Fruit fly (Drosophila melanogaster) whole organism, embryonic: ENCODE data around the gene bab2.

Source experiments
- CG10543 ChIP-seq: fragments of 200-800 bp; sonication (Bioruptor generic); optimal IDR thresholded peaks from 3 replicates; lab custom pipeline; 2017; ENCODE audit warnings: missing biosample characterization, mild to moderate bottlenecking, missing genetic modification characterization, moderate library complexity
- CG10654 ChIP-seq: fragments of 200-800 bp; sonication (Bioruptor generic); optimal IDR thresholded peaks from 2 replicates; lab custom pipeline; 2016; ENCODE audit warnings: missing biosample characterization, missing genetic modification characterization
- CG11504 ChIP-seq: fragments of 200-800 bp; sonication (Bioruptor generic); optimal IDR thresholded peaks from 3 replicates; lab custom pipeline; 2019; ENCODE audit warnings: missing biosample characterization, mild to moderate bottlenecking, missing genetic modification characterization, moderate library complexity
- CG12071 ChIP-seq: fragments of 200-800 bp; sonication (Bioruptor generic); optimal IDR thresholded peaks from 3 replicates; lab custom pipeline; 2018; ENCODE audit warnings: missing biosample characterization, mild to moderate bottlenecking, missing genetic modification characterization
- CG12236 ChIP-seq: fragments of 200-800 bp; sonication (Bioruptor generic); optimal IDR thresholded peaks from 2 replicates; lab custom pipeline; 2016; ENCODE audit warnings: missing biosample characterization, missing genetic modification characterization
- CG13775 ChIP-seq: fragments of 200-800 bp; sonication (Bioruptor generic); optimal IDR thresholded peaks from 3 replicates; lab custom pipeline; 2017; ENCODE audit warnings: missing biosample characterization, mild to moderate bottlenecking, missing genetic modification characterization
- CG15514 ChIP-seq: fragments of 200-800 bp; sonication (Bioruptor generic); optimal IDR thresholded peaks from 3 replicates; lab custom pipeline; 2017; ENCODE audit warnings: missing biosample characterization, missing genetic modification characterization, mild to moderate bottlenecking, moderate library complexity, missing genetic modification reagents
- CG1603 ChIP-seq: fragments of 200-800 bp; sonication (Bioruptor generic); optimal IDR thresholded peaks from 2 replicates; lab custom pipeline; 2019; ENCODE audit warnings: missing biosample characterization, mild to moderate bottlenecking, missing genetic modification characterization, moderate library complexity
- CG16863 ChIP-seq: fragments of 200-800 bp; sonication (Bioruptor generic); optimal IDR thresholded peaks from 3 replicates; lab custom pipeline; 2016; ENCODE audit warnings: missing biosample characterization, missing genetic modification characterization
- CG2678 ChIP-seq: fragments of 200-800 bp; sonication (Bioruptor generic); optimal IDR thresholded peaks from 3 replicates; lab custom pipeline; 2019; ENCODE audit warnings: missing biosample characterization, mild to moderate bottlenecking, missing genetic modification characterization, moderate library complexity
- CG30020 ChIP-seq: fragments of 200-800 bp; optimal IDR thresholded peaks from 2 replicates; lab custom pipeline; 2019; ENCODE audit warnings: missing biosample characterization, mild to moderate bottlenecking, missing genetic modification characterization, moderate library complexity
- CG3407 ChIP-seq: fragments of 200-800 bp; sonication (Bioruptor generic); optimal IDR thresholded peaks from 2 replicates; lab custom pipeline; 2018; ENCODE audit warnings: missing biosample characterization, mild to moderate bottlenecking, missing genetic modification characterization
- CG3726 ChIP-seq: fragments of 200-800 bp; sonication (Bioruptor generic); IDR thresholded peaks from 3 replicates; pipeline ENCODE4, ENCODE4 v1.3.6; 2022; ENCODE audit warnings: missing biosample characterization, missing genetic modification characterization
- CG3838 ChIP-seq: fragments of 200-800 bp; sonication (Bioruptor generic); optimal IDR thresholded peaks from 3 replicates; lab custom pipeline; 2016; ENCODE audit warnings: missing biosample characterization, missing genetic modification characterization
- CG4854 ChIP-seq: fragments of 200-800 bp; sonication (Bioruptor generic); optimal IDR thresholded peaks from 2 replicates; lab custom pipeline; 2016; ENCODE audit warnings: missing biosample characterization, missing genetic modification characterization, inconsistent platforms
- CG6791 ChIP-seq: fragments of 200-800 bp; sonication (Bioruptor generic); IDR thresholded peaks from 3 replicates; pipeline ENCODE4 v1.3.6; 2022; ENCODE audit warnings: missing biosample characterization, missing genetic modification characterization; ENCODE audit not compliant: partially characterized antibody
- CG8944 ChIP-seq: fragments of 200-800 bp; sonication (Bioruptor generic); optimal IDR thresholded peaks from 3 replicates; lab custom pipeline; 2016; ENCODE audit warnings: missing biosample characterization, missing genetic modification characterization
- CkIIα-i1 ChIP-seq: fragments of 200-800 bp; sonication (Bioruptor generic); IDR thresholded peaks from 2 replicates; pipeline ENCODE4 v1.3.6; 2022; ENCODE audit warnings: missing biosample characterization, missing genetic modification characterization
- Dll ChIP-seq: fragments of 200-800 bp; sonication (Bioruptor generic); IDR thresholded peaks from 4 replicates; pipeline ENCODE4 v1.3.6; 2022; ENCODE audit warnings: missing biosample characterization, missing genetic modification characterization; ENCODE audit not compliant: partially characterized antibody
- E2f2 ChIP-seq: fragments of 200-800 bp; sonication (Bioruptor generic); IDR thresholded peaks from 2 replicates; pipeline ENCODE4 v1.3.6; 2022; ENCODE audit warnings: missing biosample characterization, missing genetic modification characterization
- ERR ChIP-seq: fragments of 200-800 bp; sonication (Bioruptor generic); optimal IDR thresholded peaks from 2 replicates; lab custom pipeline; 2016; ENCODE audit warnings: missing biosample characterization, missing genetic modification characterization
- Hand ChIP-seq: fragments of 200-800 bp; sonication (Bioruptor generic); optimal IDR thresholded peaks from 2 replicates; lab custom pipeline; 2017; ENCODE audit warnings: mild to moderate bottlenecking, missing biosample characterization, missing genetic modification reagents, missing genetic modification characterization
- Hey ChIP-seq: fragments of 200-800 bp; sonication (Bioruptor generic); optimal IDR thresholded peaks from 3 replicates; lab custom pipeline; 2018; ENCODE audit warnings: missing biosample characterization, mild to moderate bottlenecking, missing genetic modification characterization
- NC2β ChIP-seq: fragments of 200-800 bp; sonication (Bioruptor generic); optimal IDR thresholded peaks from 2 replicates; lab custom pipeline; 2016; ENCODE audit warnings: missing biosample characterization, missing genetic modification characterization
- Nf-YA ChIP-seq: fragments of 200-800 bp; sonication (Bioruptor generic); IDR thresholded peaks from 2 replicates; pipeline ENCODE4 v1.3.6; 2022; ENCODE audit warnings: missing biosample characterization, missing genetic modification characterization
- Poxn ChIP-seq: fragments of 200-800 bp; sonication (Bioruptor generic); IDR thresholded peaks from 2 replicates; pipeline ENCODE4 v1.3.6; 2022; ENCODE audit warnings: missing biosample characterization, missing genetic modification characterization
- Ptx1 ChIP-seq: fragments of 200-800 bp; sonication (Bioruptor generic); IDR thresholded peaks from 2 replicates; pipeline ENCODE4 v1.3.6; 2022; ENCODE audit warnings: missing biosample characterization, missing genetic modification characterization
- Six4 ChIP-seq: fragments of 200-800 bp; sonication (Bioruptor generic); optimal IDR thresholded peaks from 2 replicates; lab custom pipeline; 2016; ENCODE audit warnings: missing biosample characterization, missing genetic modification characterization
- Stat92E ChIP-seq, 3 experiments: fragments of >200 bp in 2 of 3; fragments of 200-800 bp in 1 of 3; sonication (Bioruptor generic) in 1 of 3; optimal IDR thresholded peaks; 2 replicates each; lab custom pipeline; 2017 to 2019; ENCODE audit warnings: missing biosample characterization in 3 of 3, missing genetic modification characterization in 3 of 3, mild to moderate bottlenecking in 1 of 3, moderate library complexity in 1 of 3
- Vsx1 ChIP-seq: fragments of 200-800 bp; sonication (Bioruptor generic); optimal IDR thresholded peaks from 2 replicates; lab custom pipeline; 2017; ENCODE audit warnings: missing biosample characterization, mild to moderate bottlenecking, missing genetic modification characterization, missing genetic modification reagents
- al ChIP-seq: fragments of 200-800 bp; sonication (Bioruptor generic); IDR thresholded peaks from 2 replicates; pipeline ENCODE4 v1.3.6; 2022; ENCODE audit warnings: missing biosample characterization, missing genetic modification characterization
- amos ChIP-seq: fragments of 200-800 bp; sonication (Bioruptor generic); IDR thresholded peaks from 2 replicates; pipeline ENCODE4 v1.3.6; 2022; ENCODE audit warnings: missing biosample characterization, missing genetic modification characterization; ENCODE audit not compliant: partially characterized antibody
- ash1 ChIP-seq: fragments of 200-800 bp; sonication (Bioruptor generic); optimal IDR thresholded peaks from 2 replicates; lab custom pipeline; 2018; ENCODE audit warnings: missing biosample characterization, mild to moderate bottlenecking, missing genetic modification characterization
- bsh ChIP-seq, 2 experiments: fragments of 200-800 bp; sonication (Bioruptor generic); optimal IDR thresholded peaks; 2 replicates each; lab custom pipeline; 2017 to 2018; ENCODE audit warnings: mild to moderate bottlenecking in 2 of 2, missing biosample characterization in 2 of 2, missing genetic modification characterization in 2 of 2, moderate library complexity in 1 of 2
- corto ChIP-seq: fragments of 200-800 bp; sonication (Bioruptor generic); optimal IDR thresholded peaks from 2 replicates; lab custom pipeline; 2016; ENCODE audit warnings: missing biosample characterization, mild to moderate bottlenecking, missing genetic modification characterization, moderate library complexity
- ham ChIP-seq: fragments of 200-800 bp; sonication (Bioruptor generic); IDR thresholded peaks from 2 replicates; pipeline ENCODE4 v1.3.6; 2022; ENCODE audit warnings: missing biosample characterization, missing genetic modification characterization
- kah ChIP-seq: fragments of 200-800 bp; sonication (Bioruptor generic); optimal IDR thresholded peaks from 2 replicates; lab custom pipeline; 2018; ENCODE audit warnings: missing biosample characterization, mild to moderate bottlenecking, missing genetic modification characterization
- maf-S ChIP-seq: fragments of 200-800 bp; sonication (Bioruptor generic); optimal IDR thresholded peaks from 2 replicates; lab custom pipeline; 2016; ENCODE audit warnings: missing biosample characterization, missing genetic modification characterization
- nau ChIP-seq: fragments of 200-800 bp; sonication (Bioruptor generic); optimal IDR thresholded peaks from 3 replicates; lab custom pipeline; 2017; ENCODE audit warnings: missing biosample characterization, mild to moderate bottlenecking, missing genetic modification characterization, missing genetic modification reagents
- org-1 ChIP-seq: fragments of 200-800 bp; sonication (Bioruptor generic); optimal IDR thresholded peaks from 2 replicates; lab custom pipeline; 2017; ENCODE audit warnings: missing biosample characterization, missing genetic modification characterization
- pita ChIP-seq: fragments of 200-800 bp; sonication (Bioruptor generic); optimal IDR thresholded peaks from 2 replicates; lab custom pipeline; 2017; ENCODE audit warnings: missing biosample characterization, mild to moderate bottlenecking, missing genetic modification characterization
- pros ChIP-seq: fragments of 200-800 bp; sonication (Bioruptor generic); optimal IDR thresholded peaks from 3 replicates; lab custom pipeline; 2019; ENCODE audit warnings: missing biosample characterization, mild to moderate bottlenecking, missing genetic modification characterization, moderate library complexity
- run ChIP-seq: fragments of 200-800 bp; sonication (Bioruptor generic); optimal IDR thresholded peaks from 3 replicates; lab custom pipeline; 2018; ENCODE audit warnings: missing biosample characterization, mild to moderate bottlenecking, missing genetic modification characterization
- sens ChIP-seq: fragments of 200-800 bp; sonication (Bioruptor generic); peaks from one replicate; lab custom pipeline; 2016; ENCODE audit warnings: missing biosample characterization, missing genetic modification characterization
- seq ChIP-seq: fragments of 200-800 bp; sonication (Bioruptor generic); IDR thresholded peaks from 2 replicates; pipeline ENCODE4 v1.3.6; 2022; ENCODE audit warnings: missing biosample characterization, missing genetic modification characterization
- sisA ChIP-seq: fragments of 200-800 bp; sonication (Bioruptor generic); IDR thresholded peaks from 2 replicates; pipeline ENCODE4 v1.3.6; 2022; ENCODE audit warnings: missing biosample characterization, missing genetic modification characterization
- sna ChIP-seq: fragments of 200-800 bp; sonication (Bioruptor generic); IDR thresholded peaks from 2 replicates; pipeline ENCODE4 v1.3.6; 2022; ENCODE audit warnings: missing biosample characterization, missing genetic modification characterization; ENCODE audit not compliant: partially characterized antibody
- tgo ChIP-seq: fragments of 200-800 bp; sonication (Bioruptor generic); IDR thresholded peaks from 3 replicates; pipeline ENCODE4 v1.3.6; 2022; ENCODE audit warnings: missing biosample characterization, missing genetic modification characterization
- tna ChIP-seq: fragments of 200-800 bp; sonication (Bioruptor generic); IDR thresholded peaks from 2 replicates; pipeline ENCODE4 v1.3.6; 2022; ENCODE audit warnings: missing biosample characterization, missing genetic modification characterization; ENCODE audit not compliant: partially characterized antibody
- wek ChIP-seq: fragments of 200-800 bp; sonication (Bioruptor generic); optimal IDR thresholded peaks from 3 replicates; lab custom pipeline; 2018; ENCODE audit warnings: missing biosample characterization, mild to moderate bottlenecking, missing genetic modification characterization, moderate library complexity

Gene bab2

DNA sequence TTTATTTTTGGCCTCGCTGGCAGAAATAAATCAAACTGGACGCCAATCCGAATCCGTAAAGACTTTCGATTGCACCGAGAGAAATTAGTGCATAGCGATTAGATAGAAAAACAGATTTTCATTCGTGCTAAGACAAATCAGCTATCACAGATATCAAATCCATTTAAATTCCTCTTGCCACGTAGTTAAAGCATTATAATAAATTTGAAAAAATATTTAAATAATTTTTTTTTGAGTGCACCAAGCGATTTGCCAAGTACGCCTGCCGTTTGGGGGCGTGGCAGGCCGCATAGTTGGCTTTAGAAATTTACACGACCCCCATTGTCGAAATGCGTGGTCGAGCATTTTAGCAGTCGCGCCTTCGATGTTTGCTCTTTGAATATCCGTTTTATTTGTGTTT lies 25.4 kb downstream of the bab2 start (continued):
- TF ChIP-seq bsh (GFP tag; optimal IDR thresholded peaks at IDR 0.05; lab: Kevin White, UChicago) (no peak), Hand (GFP tag; lab: Kevin White, UChicago) (peak; percentile 5), CG3407 (GFP tag; lab: Kevin White, UChicago) (no peak), org-1 (no peak), ERR (GFP tag; lab: Kevin White, UChicago) (no peak), CG12071 (GFP tag; lab: Kevin White, UChicago) (no peak), CG11504 (tag; lab: Kevin White, UChicago) (peak; percentile 63), CG3838 (GFP tag; lab: Kevin White, UChicago) (no peak), E2f2 (0 out of 2 replicates have a peak, but pooled peaks have one; percentile 9), CG15514 (GFP tag; lab: Kevin White, UChicago) (peak; percentile 20), pita (GFP tag; lab: Kevin White, UChicago) (no peak), tgo (GFP tag; lab: Robert Waterston, UW) (peak; percentile 66; the same call in 2 of the 3 replicates), Poxn (peak; percentile 48; the same call in 1 of the 2 replicates), CG1603 (tag; lab: Kevin White, UChicago) (peak; percentile 32), Dll (GFP tag; lab: Robert Waterston, UW) (no peak), sisA (peak; percentile 57; the same call in 1 of the 2 replicates), NC2β (GFP tag; lab: Kevin White, UChicago) (no peak), CG30020 (tag; lab: Kevin White, UChicago) (no peak), sens (GFP tag; lab: Kevin White, UChicago) (peak; percentile 79), al (GFP tag; lab: Robert Waterston, UW) (peak; percentile 65), corto (GFP tag; lab: Kevin White, UChicago) (no peak), ash1 (GFP tag; lab: Kevin White, UChicago) (no peak), CG4854 (GFP tag; lab: Kevin White, UChicago) (no peak), amos (GFP tag; lab: Robert Waterston, UW) (no peak), CG8944 (no peak), ham (GFP tag; lab: Robert Waterston, UW) (0 out of 2 replicates have a peak, but pooled peaks have one; percentile 19), CG6791 (no peak), kah (GFP tag; lab: Kevin White, UChicago) (no peak), Hey (tag; lab: Kevin White, UChicago) (no peak), CG16863 (GFP tag; lab: Kevin White, UChicago) (no peak), wek (GFP tag; lab: Kevin White, UChicago) (no peak), tna (GFP tag; lab: Robert Waterston, UW) (no peak), Nf-YA (no peak), Vsx1 (GFP tag; lab: Kevin White, UChicago) (no peak), CkIIα-i1 (GFP tag; lab: Robert Waterston, UW) (no peak), sna (GFP tag; lab: Robert Waterston, UW) (no peak), pros (no peak), Stat92E (GFP tag; optimal IDR thresholded peaks at IDR 0.05; lab: Kevin White, UChicago) (no peak), seq (GFP tag; lab: Robert Waterston, UW) (peak; percentile 59), Ptx1 (peak; percentile 54), CG12236 (no peak), CG2678 (peak; percentile 64), CG10543 (GFP tag; lab: Kevin White, UChicago) (peak; percentile 40), CG13775 (GFP tag; lab: Kevin White, UChicago) (peak; percentile 31), CG10654 (GFP tag; lab: Kevin White, UChicago) (peak; percentile 29), maf-S (GFP tag; lab: Kevin White, UChicago) (no peak), CG3726 (0 out of 3 replicates have a peak, but pooled peaks have one; percentile 22), Six4 (peak; percentile 30), nau (GFP tag; lab: Kevin White, UChicago) (peak; percentile 1), run (no peak)
